Worm (Caenorhabditis elegans) whole organism, early embryonic: ENCODE results near the gene F32D1.3.

Experiments
- ama-1 ChIP-seq: fragments of 150-350 bp; optimal IDR thresholded peaks from 2 replicates; lab custom pipeline; 2014
- ceh-36 ChIP-seq: sonication (generic microtip); optimal IDR thresholded peaks from 2 replicates; lab custom pipeline; 2016; ENCODE audit warnings: missing genetic modification characterization, inconsistent platforms, missing compliant biosample characterization

DNA sequence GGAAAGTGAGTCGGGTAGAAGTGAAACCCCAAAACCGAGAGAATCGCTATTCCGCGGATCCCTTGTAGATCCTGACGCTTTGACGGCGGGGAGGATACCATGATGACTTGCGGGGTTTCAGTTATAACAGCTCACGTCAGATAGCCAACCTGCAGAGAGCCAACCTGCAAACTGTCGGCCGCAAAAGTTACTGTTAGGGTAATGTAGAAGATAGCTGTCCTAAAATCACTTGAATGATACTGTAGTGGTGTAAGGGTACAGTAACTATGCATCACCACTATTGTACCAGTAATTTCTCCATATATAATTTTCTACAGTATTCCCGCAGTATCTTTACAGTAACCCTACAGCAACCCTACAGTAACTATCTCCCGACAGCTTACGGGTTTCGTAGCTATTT, 28.9 kb downstream of the F32D1.3 start, which contains the start of gene oac-12:
- TF ChIP-seq ceh-36 (no peak), ama-1 (lab: Kevin White, UChicago) (no peak)
